Fruit fly (Drosophila melanogaster): ENCODE measurements around the gene CG42816.

CG42816 gene

DNA sequence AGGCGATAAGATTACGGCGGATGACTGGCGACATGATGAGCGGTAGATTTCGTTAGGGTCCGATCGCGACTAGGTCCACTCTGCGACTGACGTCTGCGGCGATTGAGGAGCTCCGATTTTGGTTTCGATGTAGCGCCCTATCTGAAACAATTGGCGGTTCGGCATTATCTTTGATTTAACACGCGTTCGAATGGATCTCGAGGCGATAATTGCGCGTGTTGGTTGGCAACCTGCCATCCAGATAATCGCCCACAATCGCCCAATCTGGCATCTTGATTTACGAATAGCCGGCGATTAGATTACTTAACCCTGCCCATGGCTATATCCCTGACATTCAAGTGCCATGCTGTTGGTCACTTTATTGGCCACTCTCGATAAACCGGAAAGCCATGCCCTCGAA is 43.1 kb downstream of the CG42816 start (continued):
- TF ChIP-seq D19A (tag; optimal IDR thresholded peaks at IDR 0.05) (no peak), CG31441 (GFP tag; IDR thresholded peaks at IDR 0.05) (no peak), CG13123 (GFP tag; optimal IDR thresholded peaks at IDR 0.05) (no peak), CG13424 (tag; optimal IDR thresholded peaks at IDR 0.05) (no peak), Stat92E (GFP tag; optimal IDR thresholded peaks at IDR 0.05) (no peak), disco-r (GFP tag; optimal IDR thresholded peaks at IDR 0.05) (no peak), lbe (GFP tag; optimal IDR thresholded peaks at IDR 0.05) (no peak), NC2β (GFP tag; optimal IDR thresholded peaks at IDR 0.05) (no peak), CG18599 (GFP tag; optimal IDR thresholded peaks at IDR 0.05) (peak; percentile 56), luna (GFP tag; optimal IDR thresholded peaks at IDR 0.05) (no peak), ara (GFP tag; IDR thresholded peaks at IDR 0.05) (no peak), klu (GFP tag; IDR thresholded peaks at IDR 0.05) (no peak), pita (GFP tag; optimal IDR thresholded peaks at IDR 0.05) (no peak), unc-4 (GFP tag; IDR thresholded peaks at IDR 0.05; ENCODE audit: partially characterized antibody) (no peak), TFAM (GFP tag; optimal IDR thresholded peaks at IDR 0.05) (no peak), CG11456 (GFP tag; IDR thresholded peaks at IDR 0.05) (no peak), CG9727 (GFP tag; optimal IDR thresholded peaks at IDR 0.05) (no peak), sug (tag; optimal IDR thresholded peaks at IDR 0.05) (peak; percentile 97), fd64A (GFP tag; optimal IDR thresholded peaks at IDR 0.05) (no peak), Dp (GFP tag; optimal IDR thresholded peaks at IDR 0.05) (no peak), Usf (GFP tag; optimal IDR thresholded peaks at IDR 0.05) (no peak), CG17186 (GFP tag; optimal IDR thresholded peaks at IDR 0.05) (no peak), Hmr (GFP tag; optimal IDR thresholded peaks at IDR 0.05) (peak; percentile 12), Neu2 (GFP tag; optimal IDR thresholded peaks at IDR 0.05; ENCODE audit: borderline replicate concordance) (no peak), abd-A (tag; optimal IDR thresholded peaks at IDR 0.05) (no peak), sr (GFP tag; IDR thresholded peaks at IDR 0.05) (no peak), MESR4 (GFP tag; optimal IDR thresholded peaks at IDR 0.05) (no peak), CG13894 (tag; optimal IDR thresholded peaks at IDR 0.05) (no peak), CG32767 (GFP tag; IDR thresholded peaks at IDR 0.05) (no peak), CG11247 (GFP tag; IDR thresholded peaks at IDR 0.05) (no peak), GATAe (GFP tag; conservative IDR thresholded peaks at IDR 0.05) (peak; percentile 88), CG34376 (GFP tag; optimal IDR thresholded peaks at IDR 0.05) (peak; percentile 92), HLHmδ (GFP tag; optimal IDR thresholded peaks at IDR 0.05) (no peak), z (GFP tag; IDR thresholded peaks at IDR 0.05) (no peak), Tbp (GFP tag; optimal IDR thresholded peaks at IDR 0.05) (no peak), sim (GFP tag; IDR thresholded peaks at IDR 0.05) (no peak), BtbVII (GFP tag; optimal IDR thresholded peaks at IDR 0.05) (peak; percentile 5), Spps (tag; optimal IDR thresholded peaks at IDR 0.05) (no peak), gem (tag; optimal IDR thresholded peaks at IDR 0.05) (no peak), eve (GFP tag; optimal IDR thresholded peaks at IDR 0.05) (no peak), CG16815 (GFP tag; optimal IDR thresholded peaks at IDR 0.05) (no peak), CG6683 (GFP tag; optimal IDR thresholded peaks at IDR 0.05) (no peak), Aef1 (GFP tag; IDR thresholded peaks at IDR 0.05) (no peak), Med (GFP tag) (peak; percentile 76), CrebB (tag; optimal IDR thresholded peaks at IDR 0.05) (no peak), gce (GFP tag; IDR thresholded peaks at IDR 0.05) (no peak), pho (GFP tag; optimal IDR thresholded peaks at IDR 0.05) (no peak), wek (GFP tag; optimal IDR thresholded peaks at IDR 0.05) (no peak), bsh (GFP tag; optimal IDR thresholded peaks at IDR 0.05) (no peak), CG31388 (GFP tag; optimal IDR thresholded peaks at IDR 0.05) (no peak), CG9797 (GFP tag; optimal IDR thresholded peaks at IDR 0.05) (no peak), CG9215 (GFP tag; IDR thresholded peaks at IDR 0.05) (no peak)

Measured in whole organism, embryonic.